Fruit fly (Drosophila melanogaster) whole organism: ENCODE results near the gene Idi.

Source experiments
- Dll ChIP-seq: fragments of >200 bp; optimal IDR thresholded peaks from 2 replicates; lab custom pipeline; 2017
- EcR ChIP-seq, 2 experiments: fragments of >200 bp; optimal IDR thresholded peaks; 2 replicates each; lab custom pipeline; 2017; ENCODE audit warnings: missing biosample characterization in 2 of 2, missing genetic modification characterization in 2 of 2, missing genetic modification reagents in 2 of 2
- usp ChIP-seq: fragments of >200 bp; optimal IDR thresholded peaks from 2 replicates; lab custom pipeline; 2017; ENCODE audit warnings: missing biosample characterization, missing genetic modification characterization, mixed read lengths

DNA sequence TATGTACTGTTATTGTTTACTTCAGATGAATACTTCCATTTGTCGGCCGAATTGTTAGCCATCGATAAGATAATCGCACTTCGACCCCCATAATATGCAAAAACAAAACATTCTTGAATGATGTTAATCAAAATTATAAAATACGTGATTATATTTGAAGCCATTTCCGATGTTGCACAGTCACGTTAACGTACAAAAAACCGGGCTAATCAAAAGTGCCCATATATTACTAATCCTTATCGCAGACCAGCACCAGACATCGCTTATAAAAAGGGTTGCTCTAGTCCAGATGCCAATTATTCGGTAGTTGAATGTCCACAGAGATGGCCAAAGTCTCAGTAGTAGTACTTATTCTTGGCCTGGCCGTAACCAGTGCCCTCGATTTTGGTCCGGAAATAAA is 27.6 kb upstream of the Idi start, which contains the start of gene CG5892:
- TF ChIP-seq usp (GFP tag; lab: Kevin White, UChicago) (no peak), Dll (lab: Kevin White, UChicago) (no peak), EcR (GFP tag; optimal IDR thresholded peaks at IDR 0.05; lab: Kevin White, UChicago) (no peak)
